Worm (Caenorhabditis elegans): ENCODE data around the gene T04F3.3.

DNA sequence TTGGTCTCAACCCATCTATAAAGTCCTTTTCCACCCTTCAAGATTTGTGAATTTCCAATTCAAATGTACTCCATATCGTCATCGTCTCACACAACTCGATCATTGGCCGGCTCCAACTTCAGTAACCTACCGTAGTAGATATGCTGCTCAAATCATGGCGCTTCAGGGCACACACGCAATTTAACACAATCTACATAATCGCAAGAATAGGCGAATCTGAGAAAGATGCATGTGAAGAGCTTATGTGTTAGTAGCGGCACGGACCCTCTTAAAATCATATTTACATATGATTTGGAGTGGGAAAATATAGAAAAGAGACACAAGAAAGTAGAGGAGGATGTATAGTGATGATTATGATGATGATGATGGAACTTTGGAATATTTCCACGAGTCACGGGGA, 47.0 kb upstream of the T04F3.3 start:
- no peak for TF ChIP-seq ama-1 (optimal IDR thresholded peaks at IDR 0.05)
- no peak for TF ChIP-seq tbx-37 (GFP tag; conservative IDR thresholded peaks at IDR 0.05)
- no peak for TF ChIP-seq aly-1 (tag; optimal IDR thresholded peaks at IDR 0.05)
- no peak for TF ChIP-seq sea-1 (GFP tag; conservative IDR thresholded peaks at IDR 0.05)
- TF ChIP-seq flt-1 (GFP tag; IDR thresholded peaks at IDR 0.05) = no peak
- no peak for TF ChIP-seq hnd-1 (tag; optimal IDR thresholded peaks at IDR 0.05)
- no peak for TF ChIP-seq B0310.2 (tag; optimal IDR thresholded peaks at IDR 0.05)
- TF ChIP-seq tbx-11 (GFP tag; IDR thresholded peaks at IDR 0.05) = no peak
- TF ChIP-seq ceh-36 (tag; optimal IDR thresholded peaks at IDR 0.05) = no peak
- TF ChIP-seq ets-7 (tag; optimal IDR thresholded peaks at IDR 0.05) = no peak
- no peak for TF ChIP-seq ceh-13 (GFP tag; optimal IDR thresholded peaks at IDR 0.05)

Data from whole organism, early embryonic.